Worm (Caenorhabditis elegans): ENCODE data around the gene Y48A6C.4.

DNA sequence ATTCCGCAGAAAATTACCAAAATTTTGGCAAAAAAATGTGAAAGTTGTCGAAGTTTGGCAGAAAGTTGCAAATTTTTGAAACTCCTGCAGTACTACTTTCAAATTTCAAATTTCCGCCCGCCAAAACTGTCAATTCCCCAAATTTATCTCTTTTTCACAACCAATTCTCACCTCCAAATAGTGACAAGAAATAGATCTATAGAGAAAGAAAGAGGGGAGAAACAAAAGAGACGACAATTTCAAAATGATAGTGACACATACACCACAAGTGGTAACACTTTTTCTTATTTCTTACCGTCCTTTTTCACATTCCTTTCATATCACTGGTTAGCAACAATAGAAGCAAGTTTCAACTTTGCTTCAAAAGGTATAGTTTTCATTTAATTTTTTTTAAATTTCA, 35.6 kb upstream of the Y48A6C.4 start:
- TF ChIP-seq ama-1 (optimal IDR thresholded peaks at IDR 0.05) (no peak), hnd-1 (tag; optimal IDR thresholded peaks at IDR 0.05) (no peak), F13C5.2 (tag; optimal IDR thresholded peaks at IDR 0.05) (no peak)

All from whole organism, early embryonic.